Fruit fly (Drosophila melanogaster) whole organism, embryonic: ENCODE data around the gene Ccdc114.
A peak's percentile ranks its signal among the peaks of the same experiment; 100 is the strongest.

Source experiments
- CG1024 ChIP-seq: fragments of 200-800 bp; sonication (Bioruptor generic); IDR thresholded peaks from 2 replicates; pipeline ENCODE4 v1.3.6; 2022; ENCODE audit warnings: missing biosample characterization, missing genetic modification characterization
- CG10959 ChIP-seq: fragments of 200-800 bp; sonication (Bioruptor generic); IDR thresholded peaks from 2 replicates; pipeline ENCODE4 v1.3.6; 2022; ENCODE audit warnings: missing biosample characterization, missing genetic modification characterization
- CG14050 ChIP-seq: fragments of 200-800 bp; sonication (Bioruptor generic); IDR thresholded peaks from 3 replicates; pipeline ENCODE4 v1.3.6; 2022; ENCODE audit warnings: missing biosample characterization, missing genetic modification characterization
- CG14710 ChIP-seq: fragments of 200-800 bp; sonication (Bioruptor generic); optimal IDR thresholded peaks from 3 replicates; lab custom pipeline; 2019; ENCODE audit warnings: missing biosample characterization, mild to moderate bottlenecking, missing genetic modification characterization, moderate library complexity
- CG2678 ChIP-seq: fragments of 200-800 bp; sonication (Bioruptor generic); optimal IDR thresholded peaks from 3 replicates; lab custom pipeline; 2019; ENCODE audit warnings: missing biosample characterization, mild to moderate bottlenecking, missing genetic modification characterization, moderate library complexity
- CG34224 ChIP-seq: fragments of 200-800 bp; sonication (Bioruptor generic); IDR thresholded peaks from 3 replicates; pipeline ENCODE4 v1.3.6; 2022; ENCODE audit warnings: missing biosample characterization, missing genetic modification characterization; ENCODE audit not compliant: partially characterized antibody
- CG42726 ChIP-seq: fragments of 200-800 bp; sonication (Bioruptor generic); IDR thresholded peaks from 2 replicates; pipeline ENCODE4 v1.3.6; 2022; ENCODE audit warnings: missing biosample characterization, missing genetic modification characterization; ENCODE audit not compliant: partially characterized antibody
- CG4707 ChIP-seq: fragments of 200-800 bp; sonication (Bioruptor generic); optimal IDR thresholded peaks from 2 replicates; lab custom pipeline; 2018; ENCODE audit warnings: missing biosample characterization, mild to moderate bottlenecking, missing genetic modification characterization, moderate library complexity
- CG8290 ChIP-seq, 3 experiments: fragments of 200-800 bp; sonication (Bioruptor generic); optimal IDR thresholded peaks; 2 replicates each; lab custom pipeline; 2016 to 2019; ENCODE audit warnings: missing biosample characterization in 3 of 3, missing genetic modification characterization in 3 of 3, mild to moderate bottlenecking in 2 of 3, moderate library complexity in 1 of 3
- D ChIP-seq, 2 experiments: fragments of 200-800 bp in 1 of 2; fragments of >200 bp in 1 of 2; sonication (Bioruptor generic) in 1 of 2; optimal IDR thresholded peaks; 2 replicates in 1 of 2; 3 replicates in 1 of 2; lab custom pipeline; 2017; ENCODE audit warnings: mild to moderate bottlenecking in 1 of 2, missing biosample characterization in 1 of 2, missing genetic modification characterization in 1 of 2, missing genetic modification reagents in 1 of 2
- H15 ChIP-seq: fragments of 200-800 bp; sonication (Bioruptor generic); IDR thresholded peaks from 3 replicates; pipeline ENCODE4 v1.3.6; 2022; ENCODE audit warnings: missing biosample characterization, missing genetic modification characterization
- HLH3B ChIP-seq: fragments of 200-800 bp; sonication (Bioruptor generic); IDR thresholded peaks from 2 replicates; pipeline ENCODE4 v1.3.6; 2022; ENCODE audit warnings: missing biosample characterization, missing genetic modification characterization
- HLH54F ChIP-seq: fragments of 200-800 bp; sonication (Bioruptor generic); optimal IDR thresholded peaks from 3 replicates; lab custom pipeline; 2016; ENCODE audit warnings: missing biosample characterization, missing genetic modification characterization
- PHDP ChIP-seq: fragments of 200-800 bp; sonication (Bioruptor generic); optimal IDR thresholded peaks from 3 replicates; lab custom pipeline; 2018; ENCODE audit warnings: missing biosample characterization, mild to moderate bottlenecking, missing genetic modification characterization, moderate library complexity
- gcm2 ChIP-seq: fragments of 200-800 bp; sonication (Bioruptor generic); optimal IDR thresholded peaks from 2 replicates; lab custom pipeline; 2016; ENCODE audit warnings: missing biosample characterization, missing genetic modification characterization
- hkb ChIP-seq, 2 experiments: fragments of 200-800 bp in 1 of 2; fragments of >200 bp in 1 of 2; sonication (Bioruptor generic) in 1 of 2; IDR thresholded peaks in 1 of 2; optimal IDR thresholded peaks in 1 of 2; 2 replicates each; pipeline versions ENCODE4 v1.3.6 to Lab custom; 2017 to 2022; ENCODE audit warnings: missing biosample characterization in 1 of 2, missing genetic modification characterization in 1 of 2
- pzg ChIP-seq: fragments of 200-800 bp; sonication (Bioruptor generic); optimal IDR thresholded peaks from 3 replicates; lab custom pipeline; 2018; ENCODE audit warnings: missing biosample characterization, mild to moderate bottlenecking, missing genetic modification characterization, moderate library complexity
- sna ChIP-seq: fragments of 200-800 bp; sonication (Bioruptor generic); IDR thresholded peaks from 2 replicates; pipeline ENCODE4 v1.3.6; 2022; ENCODE audit warnings: missing biosample characterization, missing genetic modification characterization; ENCODE audit not compliant: partially characterized antibody
- tgo ChIP-seq: fragments of 200-800 bp; sonication (Bioruptor generic); IDR thresholded peaks from 3 replicates; pipeline ENCODE4 v1.3.6; 2022; ENCODE audit warnings: missing biosample characterization, missing genetic modification characterization
- tin ChIP-seq: fragments of 200-800 bp; sonication (Bioruptor generic); optimal IDR thresholded peaks from 3 replicates; lab custom pipeline; 2016; ENCODE audit warnings: missing biosample characterization, missing genetic modification characterization

The Ccdc114 gene

dm6 chr3R:16573483-16574145 lies 50.9 kb downstream of the Ccdc114 start, which contains the start of gene CG14903 (continued):
- peak; percentile 20 for TF ChIP-seq HLH54F (GFP tag; lab: Kevin White, UChicago)
- peak; percentile 37 for TF ChIP-seq CG2678 (tag; lab: Kevin White, UChicago)
- TF ChIP-seq CG34224 (GFP tag; lab: Robert Waterston, UW): 0 out of 3 replicates have a peak, but pooled peaks have one; percentile 33
- no peak for TF ChIP-seq CG4707 (GFP tag; lab: Kevin White, UChicago)
- no peak for TF ChIP-seq H15
- no peak for TF ChIP-seq CG14050 (GFP tag; lab: Robert Waterston, UW)
- TF ChIP-seq tgo (GFP tag; lab: Robert Waterston, UW): no peak
- TF ChIP-seq CG42726 (GFP tag; lab: Robert Waterston, UW): peak; percentile 90
- TF ChIP-seq tin (GFP tag; lab: Kevin White, UChicago): peak; percentile 70
- peak; percentile 60 for TF ChIP-seq pzg (GFP tag; lab: Kevin White, UChicago)
- TF ChIP-seq HLH3B (GFP tag; lab: Robert Waterston, UW): peak; percentile 49; the same call in 1 of the 2 replicates
- TF ChIP-seq CG10959 (GFP tag; lab: Robert Waterston, UW): no peak
- peak; percentile 48 for TF ChIP-seq CG8290 (GFP tag; optimal IDR thresholded peaks at IDR 0.05; lab: Kevin White, UChicago)
- no peak for TF ChIP-seq CG8290 (tag; optimal IDR thresholded peaks at IDR 0.05; lab: Kevin White, UChicago)
- no peak for TF ChIP-seq D (optimal IDR thresholded peaks at IDR 0.05; lab: Kevin White, UChicago)
- no peak for TF ChIP-seq D (GFP tag; optimal IDR thresholded peaks at IDR 0.05; lab: Kevin White, UChicago)
- no peak for TF ChIP-seq CG1024 (GFP tag; lab: Robert Waterston, UW)
- TF ChIP-seq gcm2 (GFP tag; lab: Kevin White, UChicago): no peak
- no peak for TF ChIP-seq PHDP (tag; lab: Kevin White, UChicago)
- peak; percentile 87 for TF ChIP-seq CG14710
- TF ChIP-seq hkb (optimal IDR thresholded peaks at IDR 0.05; lab: Kevin White, UChicago): peak; percentile 83
- no peak for TF ChIP-seq hkb (GFP tag; IDR thresholded peaks at IDR 0.05; lab: Robert Waterston, UW)
- peak; percentile 60 for TF ChIP-seq sna (GFP tag; lab: Robert Waterston, UW)
